Fruit fly (Drosophila melanogaster): ENCODE results near the gene Ptp61F.

Gene Ptp61F

DNA sequence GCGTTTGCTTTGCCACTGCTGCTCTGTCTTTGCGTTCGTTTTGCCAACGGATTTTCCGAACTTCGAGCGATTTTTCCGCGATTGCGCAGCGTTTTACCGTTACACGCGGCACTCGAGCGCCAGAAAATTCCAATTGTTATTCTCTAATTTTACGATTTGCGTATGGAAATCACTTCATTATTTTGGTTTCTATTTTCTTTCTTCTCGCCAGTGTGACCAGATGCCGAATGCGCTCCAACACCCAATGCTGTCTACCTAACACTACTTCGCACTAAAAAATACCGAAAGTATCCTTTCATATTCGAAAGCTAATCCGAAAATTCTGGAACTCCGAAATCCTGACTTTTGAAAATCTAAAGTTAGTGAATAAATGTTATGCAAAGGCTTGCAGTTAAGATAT, 21.4 kb upstream of the Ptp61F start, which contains the start of gene CG12084 (continued):
- TF ChIP-seq HHEX (GFP tag; optimal IDR thresholded peaks at IDR 0.05), result no peak
- TF ChIP-seq dati (GFP tag; IDR thresholded peaks at IDR 0.05), result no peak
- peak; percentile 86 for TF ChIP-seq YL-1 (GFP tag; optimal IDR thresholded peaks at IDR 0.05)
- no peak for TF ChIP-seq pnt (GFP tag; optimal IDR thresholded peaks at IDR 0.05)
- TF ChIP-seq tna (GFP tag; IDR thresholded peaks at IDR 0.05; ENCODE audit: partially characterized antibody), result no peak
- TF ChIP-seq Camta (GFP tag; optimal IDR thresholded peaks at IDR 0.05), result no peak
- TF ChIP-seq CTCF (GFP tag; optimal IDR thresholded peaks at IDR 0.05), result no peak
- TF ChIP-seq Atf-2 (GFP tag; optimal IDR thresholded peaks at IDR 0.05), result no peak
- TF ChIP-seq CG14710 (tag; optimal IDR thresholded peaks at IDR 0.05), result peak; percentile 47
- TF ChIP-seq lmd (GFP tag; IDR thresholded peaks at IDR 0.05), result no peak
- no peak for TF ChIP-seq shn (GFP tag; optimal IDR thresholded peaks at IDR 0.05)
- 0 out of 2 replicates have a peak, but pooled peaks have one; percentile 19 for TF ChIP-seq amos (GFP tag; IDR thresholded peaks at IDR 0.05; ENCODE audit: partially characterized antibody)
- TF ChIP-seq dm (GFP tag; optimal IDR thresholded peaks at IDR 0.05), result no peak
- no peak for TF ChIP-seq CG13775 (GFP tag; optimal IDR thresholded peaks at IDR 0.05)
- no peak for TF ChIP-seq CG8281 (tag; optimal IDR thresholded peaks at IDR 0.05)
- TF ChIP-seq Dip2 (GFP tag; IDR thresholded peaks at IDR 0.05), result no peak
- TF ChIP-seq lab (GFP tag; optimal IDR thresholded peaks at IDR 0.05), result no peak
- no peak for TF ChIP-seq CG8944 (GFP tag; optimal IDR thresholded peaks at IDR 0.05)
- no peak for TF ChIP-seq Hand (GFP tag; optimal IDR thresholded peaks at IDR 0.05)
- TF ChIP-seq dmrt99B (tag; optimal IDR thresholded peaks at IDR 0.05), result no peak
- no peak for TF ChIP-seq bab2 (GFP tag; optimal IDR thresholded peaks at IDR 0.05)
- TF ChIP-seq CG18764 (GFP tag; optimal IDR thresholded peaks at IDR 0.05), result no peak
- TF ChIP-seq CG18599 (GFP tag; optimal IDR thresholded peaks at IDR 0.05), result no peak
- no peak for TF ChIP-seq CG10959 (GFP tag; IDR thresholded peaks at IDR 0.05)
- 0 out of 3 replicates have a peak, but pooled peaks have one; percentile 13 for TF ChIP-seq Doc3 (GFP tag; IDR thresholded peaks at IDR 0.05; ENCODE audit: partially characterized antibody)
- TF ChIP-seq CG1602 (GFP tag; optimal IDR thresholded peaks at IDR 0.05), result no peak
- no peak for TF ChIP-seq vnd (GFP tag; IDR thresholded peaks at IDR 0.05; ENCODE audit: partially characterized antibody)
- no peak for TF ChIP-seq Gsc (GFP tag; IDR thresholded peaks at IDR 0.05)
- no peak for TF ChIP-seq fu2 (GFP tag; optimal IDR thresholded peaks at IDR 0.05)
- no peak for TF ChIP-seq CG1792 (GFP tag; optimal IDR thresholded peaks at IDR 0.05)
- no peak for TF ChIP-seq sisA (GFP tag; IDR thresholded peaks at IDR 0.05)
- TF ChIP-seq CG7372 (GFP tag; IDR thresholded peaks at IDR 0.05), result no peak
- TF ChIP-seq CG14050 (GFP tag; IDR thresholded peaks at IDR 0.05), result no peak
- no peak for TF ChIP-seq ap (GFP tag; IDR thresholded peaks at IDR 0.05)
- TF ChIP-seq Dp (GFP tag; optimal IDR thresholded peaks at IDR 0.05), result peak; percentile 26
- TF ChIP-seq B-H1 (GFP tag; IDR thresholded peaks at IDR 0.05), result no peak
- no peak for TF ChIP-seq CG7271 (tag; optimal IDR thresholded peaks at IDR 0.05)
- no peak for TF ChIP-seq sqz (GFP tag; optimal IDR thresholded peaks at IDR 0.05)
- no peak for TF ChIP-seq gce (GFP tag; IDR thresholded peaks at IDR 0.05)
- no peak for TF ChIP-seq HLH4C (GFP tag; IDR thresholded peaks at IDR 0.05; ENCODE audit: partially characterized antibody)
- no peak for TF ChIP-seq CG18011 (GFP tag; optimal IDR thresholded peaks at IDR 0.05)
- TF ChIP-seq hkb (optimal IDR thresholded peaks at IDR 0.05), result no peak
- 0 out of 2 replicates have a peak, but pooled peaks have one; percentile 12 for TF ChIP-seq hkb (GFP tag; IDR thresholded peaks at IDR 0.05)
- no peak for TF ChIP-seq slp2 (GFP tag; optimal IDR thresholded peaks at IDR 0.05)
- TF ChIP-seq jing (GFP tag; optimal IDR thresholded peaks at IDR 0.05), result no peak
- no peak for TF ChIP-seq CG17385 (GFP tag; optimal IDR thresholded peaks at IDR 0.05)
- TF ChIP-seq abd-A (tag; optimal IDR thresholded peaks at IDR 0.05), result no peak
- no peak for TF ChIP-seq CG12744 (GFP tag; optimal IDR thresholded peaks at IDR 0.05)
- TF ChIP-seq CG33557 (GFP tag; optimal IDR thresholded peaks at IDR 0.05), result no peak
- TF ChIP-seq run (tag; optimal IDR thresholded peaks at IDR 0.05), result no peak
- no peak for TF ChIP-seq PHDP (tag; optimal IDR thresholded peaks at IDR 0.05)
- TF ChIP-seq CG9609 (GFP tag; optimal IDR thresholded peaks at IDR 0.05), result no peak

Measured in whole organism, embryonic.